3 fruit fly cellular contexts compared by ENCODE assay signal in genomic region chrX:1823883-1824609, dm6.
A peak's percentile ranks its signal among the peaks of the same experiment; 100 is the strongest.
TF ChIP-seq lines count a peak whose summit lies in the region.

No protein-coding gene starts in this region.

- no peak for TF ChIP-seq CTCF in whole organism, embryonic (GFP tag; optimal IDR thresholded peaks at IDR 0.05; lab: Kevin White, UChicago)

TF ChIP-seq in whole organism, embryonic, 481 proteins besides CTCF, POLR2A, EP300 and RAD21:
- TF ChIP-seq CG15696 (tag; optimal IDR thresholded peaks at IDR 0.05; lab: Kevin White, UChicago) (no peak), CG2678 (tag; optimal IDR thresholded peaks at IDR 0.05; lab: Kevin White, UChicago) (no peak), Taf1 (GFP tag; IDR thresholded peaks at IDR 0.05; lab: Robert Waterston, UW) (no peak), crp (GFP tag; optimal IDR thresholded peaks at IDR 0.05; lab: Kevin White, UChicago) (peak in 1 of 2 experiments; percentile 43), CG4424 (GFP tag; optimal IDR thresholded peaks at IDR 0.05; lab: Kevin White, UChicago) (no peak), CG12236 (GFP tag; optimal IDR thresholded peaks at IDR 0.05; lab: Kevin White, UChicago) (no peak), zfh1 (GFP tag; IDR thresholded peaks at IDR 0.05; lab: Robert Waterston, UW) (no peak), HmgZ (tag; optimal IDR thresholded peaks at IDR 0.05; lab: Kevin White, UChicago) (no peak), CG3995 (GFP tag; optimal IDR thresholded peaks at IDR 0.05; lab: Kevin White, UChicago) (peak; percentile 68), chinmo (GFP tag; IDR thresholded peaks at IDR 0.05; lab: Robert Waterston, UW; ENCODE audit: partially characterized antibody) (0 out of 4 replicates have a peak, but pooled peaks have one; percentile 70), Neu2 (GFP tag; optimal IDR thresholded peaks at IDR 0.05; lab: Kevin White, UChicago; ENCODE audit: borderline replicate concordance) (peak; percentile 92), cad (GFP tag; optimal IDR thresholded peaks at IDR 0.05; lab: Kevin White, UChicago) (peak; percentile 71), CG6175 (GFP tag; IDR thresholded peaks at IDR 0.05; lab: Robert Waterston, UW) (no peak), kay (GFP tag; optimal IDR thresholded peaks at IDR 0.05; lab: Kevin White, UChicago) (no peak), CG11723 (GFP tag; optimal IDR thresholded peaks at IDR 0.05; lab: Kevin White, UChicago) (no peak), CG15479 (GFP tag; optimal IDR thresholded peaks at IDR 0.05; lab: Kevin White, UChicago) (peak; percentile 67), Oaz (GFP tag; IDR thresholded peaks at IDR 0.05; lab: Robert Waterston, UW) (no peak), zen (tag; optimal IDR thresholded peaks at IDR 0.05; lab: Kevin White, UChicago) (peak; percentile 81), tx (GFP tag; optimal IDR thresholded peaks at IDR 0.05; lab: Kevin White, UChicago) (no peak), sqz (GFP tag; optimal IDR thresholded peaks at IDR 0.05; lab: Kevin White, UChicago) (no peak), Drgx (GFP tag; IDR thresholded peaks at IDR 0.05; lab: Robert Waterston, UW) (no peak), Atf-2 (GFP tag; optimal IDR thresholded peaks at IDR 0.05; lab: Kevin White, UChicago) (no peak), CG14667 (GFP tag; IDR thresholded peaks at IDR 0.05; lab: Robert Waterston, UW) (no peak), tll (GFP tag; optimal IDR thresholded peaks at IDR 0.05; lab: Kevin White, UChicago) (peak in 1 of 2 experiments; percentile 90), Dad (GFP tag; optimal IDR thresholded peaks at IDR 0.05; lab: Kevin White, UChicago) (no peak), CG34422 (GFP tag; IDR thresholded peaks at IDR 0.05; lab: Robert Waterston, UW) (no peak)

TF ChIP-seq in whole organism, prepupa, 60 proteins besides CTCF, POLR2A, EP300 and RAD21:
- TF ChIP-seq Eip93F (GFP tag; optimal IDR thresholded peaks at IDR 0.05; lab: Kevin White, UChicago) (peak; percentile 75), CG32006 (GFP tag; optimal IDR thresholded peaks at IDR 0.05; lab: Kevin White, UChicago) (no peak)

TF ChIP-seq in whole organism, wandering third instar larva, 38 proteins besides CTCF, POLR2A, EP300 and RAD21:
- peak; percentile 34 for TF ChIP-seq Jra (GFP tag; optimal IDR thresholded peaks at IDR 0.05; lab: Kevin White, UChicago)
- TF ChIP-seq tai (GFP tag; optimal IDR thresholded peaks at IDR 0.05; lab: Kevin White, UChicago), result no peak
TF ChIP-seq in whole organism, wandering third instar larva: peak in this region for 1.
